Fruit fly (Drosophila melanogaster) whole organism, embryonic: ENCODE measurements around the gene SsRbeta.

ENCODE experiments used
- CG10267 ChIP-seq: fragments of 200-800 bp; sonication (Bioruptor generic); optimal IDR thresholded peaks from 2 replicates; lab custom pipeline; 2018; ENCODE audit warnings: missing biosample characterization, mild to moderate bottlenecking, missing genetic modification characterization, moderate library complexity
- CG11560 ChIP-seq: fragments of 200-800 bp; sonication (Bioruptor generic); IDR thresholded peaks from 3 replicates; pipeline ENCODE4 v1.3.6; 2022; ENCODE audit warnings: missing biosample characterization, missing genetic modification characterization
- CG12104 ChIP-seq: fragments of 200-800 bp; sonication (Bioruptor generic); optimal IDR thresholded peaks from 3 replicates; lab custom pipeline; 2016; ENCODE audit warnings: missing biosample characterization, missing genetic modification characterization
- CG12219 ChIP-seq: fragments of 200-800 bp; sonication (Bioruptor generic); optimal IDR thresholded peaks from 3 replicates; lab custom pipeline; 2018; ENCODE audit warnings: missing biosample characterization, mild to moderate bottlenecking, missing genetic modification characterization
- CG14667 ChIP-seq: fragments of 200-800 bp; sonication (Bioruptor generic); IDR thresholded peaks from 2 replicates; pipeline ENCODE4 v1.3.6; 2022; ENCODE audit warnings: missing biosample characterization, missing genetic modification characterization
- CG15696 ChIP-seq: fragments of 200-800 bp; sonication (Bioruptor generic); optimal IDR thresholded peaks from 2 replicates; lab custom pipeline; 2019; ENCODE audit warnings: missing biosample characterization, mild to moderate bottlenecking, missing genetic modification characterization, moderate library complexity
- CG16779 ChIP-seq: fragments of 200-800 bp; sonication (Bioruptor generic); IDR thresholded peaks from 2 replicates; pipeline ENCODE4 v1.3.6; 2022; ENCODE audit warnings: missing biosample characterization, missing genetic modification characterization
- CG17802 ChIP-seq: fragments of 200-800 bp; sonication (Bioruptor generic); optimal IDR thresholded peaks from 2 replicates; lab custom pipeline; 2018; ENCODE audit warnings: missing biosample characterization, mild to moderate bottlenecking, missing genetic modification characterization, moderate library complexity
- CG18599 ChIP-seq: fragments of 200-800 bp; sonication (Bioruptor generic); optimal IDR thresholded peaks from 3 replicates; lab custom pipeline; 2017; ENCODE audit warnings: missing biosample characterization, missing genetic modification characterization, mild to moderate bottlenecking, moderate library complexity, missing genetic modification reagents
- CG2875 ChIP-seq: fragments of 200-800 bp; sonication (Bioruptor generic); optimal IDR thresholded peaks from 2 replicates; lab custom pipeline; 2017; ENCODE audit warnings: missing biosample characterization, mild to moderate bottlenecking, missing genetic modification characterization, missing genetic modification reagents
- CG32772 ChIP-seq: fragments of 200-800 bp; sonication (Bioruptor generic); IDR thresholded peaks from 2 replicates; pipeline ENCODE4 v1.3.6; 2022; ENCODE audit warnings: missing biosample characterization, missing genetic modification characterization
- CG4730 ChIP-seq: fragments of 200-800 bp; sonication (Bioruptor generic); IDR thresholded peaks from 2 replicates; pipeline ENCODE4 v1.3.6; 2022; ENCODE audit warnings: missing biosample characterization, missing genetic modification characterization
- CG4854 ChIP-seq: fragments of 200-800 bp; sonication (Bioruptor generic); optimal IDR thresholded peaks from 2 replicates; lab custom pipeline; 2016; ENCODE audit warnings: missing biosample characterization, missing genetic modification characterization, inconsistent platforms
- CG5245 ChIP-seq: fragments of 200-800 bp; sonication (Bioruptor generic); optimal IDR thresholded peaks from 3 replicates; lab custom pipeline; 2016; ENCODE audit warnings: missing biosample characterization, missing genetic modification characterization
- CG7372 ChIP-seq: fragments of 200-800 bp; sonication (Bioruptor generic); IDR thresholded peaks from 2 replicates; pipeline ENCODE4 v1.3.6; 2022; ENCODE audit warnings: missing biosample characterization, missing genetic modification characterization
- CG7928 ChIP-seq: fragments of 200-800 bp; sonication (Bioruptor generic); optimal IDR thresholded peaks from 2 replicates; lab custom pipeline; 2017; ENCODE audit warnings: missing biosample characterization, mild to moderate bottlenecking, missing genetic modification characterization
- CG9727 ChIP-seq: fragments of 200-800 bp; sonication (Bioruptor generic); optimal IDR thresholded peaks from 3 replicates; lab custom pipeline; 2017; ENCODE audit warnings: missing biosample characterization, mild to moderate bottlenecking, missing genetic modification characterization
- Chrac-16 ChIP-seq: fragments of 200-800 bp; sonication (Bioruptor generic); optimal IDR thresholded peaks from 3 replicates; lab custom pipeline; 2016; ENCODE audit warnings: missing biosample characterization, missing genetic modification characterization
- D19A ChIP-seq: fragments of 200-800 bp; optimal IDR thresholded peaks from 3 replicates; lab custom pipeline; 2019; ENCODE audit warnings: missing biosample characterization, mild to moderate bottlenecking, missing genetic modification characterization, moderate library complexity
- Deaf1 ChIP-seq: fragments of 200-800 bp; optimal IDR thresholded peaks from 3 replicates; lab custom pipeline; 2019; ENCODE audit warnings: missing biosample characterization, mild to moderate bottlenecking, missing genetic modification characterization, moderate library complexity
- Eip74EF ChIP-seq, 2 experiments: fragments of 200-800 bp in 1 of 2; fragments of >200 bp in 1 of 2; sonication (Bioruptor generic) in 1 of 2; optimal IDR thresholded peaks; 2 replicates each; lab custom pipeline; 2017 to 2019; ENCODE audit warnings: missing biosample characterization in 2 of 2, missing genetic modification characterization in 2 of 2, mild to moderate bottlenecking in 1 of 2, moderate library complexity in 1 of 2
- Fer2 ChIP-seq: fragments of 200-800 bp; sonication (Bioruptor generic); optimal IDR thresholded peaks from 2 replicates; lab custom pipeline; 2018; ENCODE audit warnings: missing biosample characterization, mild to moderate bottlenecking, missing genetic modification characterization, moderate library complexity
- MESR4 ChIP-seq: fragments of 200-800 bp; sonication (Bioruptor generic); optimal IDR thresholded peaks from 2 replicates; lab custom pipeline; 2018; ENCODE audit warnings: missing biosample characterization, mild to moderate bottlenecking, missing genetic modification characterization, moderate library complexity
- Med ChIP-seq: fragments of 200-800 bp; sonication (Bioruptor generic); peaks from one replicate; lab custom pipeline; 2016; ENCODE audit warnings: missing biosample characterization, missing genetic modification characterization, mild to moderate bottlenecking, inconsistent platforms, moderate library complexity
- Sry-β ChIP-seq: fragments of 200-800 bp; sonication (Bioruptor generic); optimal IDR thresholded peaks from 2 replicates; lab custom pipeline; 2018; ENCODE audit warnings: missing biosample characterization, mild to moderate bottlenecking, missing genetic modification characterization, moderate library complexity
- Trl ChIP-seq, 3 experiments: fragments of >200 bp in 2 of 3; fragments of 200-800 bp in 1 of 3; sonication (Bioruptor generic) in 1 of 3; optimal IDR thresholded peaks; 2 replicates in 1 of 3; 3 replicates in 2 of 3; lab custom pipeline; 2016 to 2017; ENCODE audit warnings: missing biosample characterization in 1 of 3, missing genetic modification characterization in 1 of 3
- abd-A ChIP-seq: fragments of 200-800 bp; sonication (Bioruptor generic); optimal IDR thresholded peaks from 3 replicates; lab custom pipeline; 2019; ENCODE audit warnings: missing biosample characterization, mild to moderate bottlenecking, missing genetic modification characterization, moderate library complexity
- amos ChIP-seq: fragments of 200-800 bp; sonication (Bioruptor generic); IDR thresholded peaks from 2 replicates; pipeline ENCODE4 v1.3.6; 2022; ENCODE audit warnings: missing biosample characterization, missing genetic modification characterization; ENCODE audit not compliant: partially characterized antibody
- ap ChIP-seq: fragments of 200-800 bp; sonication (Bioruptor generic); IDR thresholded peaks from 2 replicates; pipeline ENCODE4 v1.3.6; 2022; ENCODE audit warnings: missing biosample characterization, missing genetic modification characterization
- bsh ChIP-seq, 2 experiments: fragments of 200-800 bp; sonication (Bioruptor generic); optimal IDR thresholded peaks; 2 replicates each; lab custom pipeline; 2017 to 2018; ENCODE audit warnings: mild to moderate bottlenecking in 2 of 2, missing biosample characterization in 2 of 2, missing genetic modification characterization in 2 of 2, moderate library complexity in 1 of 2
- cad ChIP-seq: fragments of >200 bp; optimal IDR thresholded peaks from 2 replicates; lab custom pipeline; 2017; ENCODE audit warnings: missing biosample characterization, missing genetic modification characterization
- ci ChIP-seq: fragments of 200-800 bp; sonication (Bioruptor generic); IDR thresholded peaks from 3 replicates; pipeline ENCODE4 v1.3.6; 2022; ENCODE audit warnings: missing biosample characterization, missing genetic modification characterization
- crc ChIP-seq: fragments of 200-800 bp; sonication (Bioruptor generic); optimal IDR thresholded peaks from 2 replicates; lab custom pipeline; 2016; ENCODE audit warnings: missing biosample characterization, missing genetic modification characterization
- dmrt11E ChIP-seq: fragments of 200-800 bp; sonication (Bioruptor generic); optimal IDR thresholded peaks from 3 replicates; lab custom pipeline; 2018; ENCODE audit warnings: missing biosample characterization, mild to moderate bottlenecking, missing genetic modification characterization, moderate library complexity
- fru ChIP-seq: fragments of >200 bp; optimal IDR thresholded peaks from 2 replicates; lab custom pipeline; 2017
- gro ChIP-seq: fragments of 200-800 bp; sonication (Bioruptor generic); optimal IDR thresholded peaks from 2 replicates; lab custom pipeline; 2016; ENCODE audit warnings: missing biosample characterization, missing genetic modification characterization
- oc ChIP-seq: fragments of 200-800 bp; sonication (Bioruptor generic); optimal IDR thresholded peaks from 2 replicates; lab custom pipeline; 2018; ENCODE audit warnings: missing biosample characterization, mild to moderate bottlenecking, missing genetic modification characterization, moderate library complexity
- pita ChIP-seq: fragments of 200-800 bp; sonication (Bioruptor generic); optimal IDR thresholded peaks from 2 replicates; lab custom pipeline; 2017; ENCODE audit warnings: missing biosample characterization, mild to moderate bottlenecking, missing genetic modification characterization
- prd ChIP-seq, 3 experiments: fragments of >200 bp in 2 of 3; fragments of 200-800 bp in 1 of 3; sonication (Bioruptor generic) in 1 of 3; optimal IDR thresholded peaks in 2 of 3; IDR thresholded peaks in 1 of 3; 2 replicates in 2 of 3; 3 replicates in 1 of 3; pipeline versions ENCODE4 v1.3.6 to Lab custom; 2017 to 2022; ENCODE audit warnings: missing biosample characterization in 1 of 3, missing genetic modification characterization in 1 of 3
- pros ChIP-seq: fragments of 200-800 bp; sonication (Bioruptor generic); optimal IDR thresholded peaks from 3 replicates; lab custom pipeline; 2019; ENCODE audit warnings: missing biosample characterization, mild to moderate bottlenecking, missing genetic modification characterization, moderate library complexity
- pum ChIP-seq: fragments of 200-800 bp; sonication (Bioruptor generic); optimal IDR thresholded peaks from 2 replicates; lab custom pipeline; 2016; ENCODE audit warnings: missing biosample characterization, missing genetic modification characterization
- rib ChIP-seq: fragments of 200-800 bp; sonication (Bioruptor generic); IDR thresholded peaks from 2 replicates; pipeline ENCODE4 v1.3.6; 2022; ENCODE audit warnings: missing biosample characterization, missing genetic modification characterization
- scrt ChIP-seq: fragments of 200-800 bp; sonication (Bioruptor generic); optimal IDR thresholded peaks from 2 replicates; lab custom pipeline; 2018; ENCODE audit warnings: missing biosample characterization, mild to moderate bottlenecking, missing genetic modification characterization, moderate library complexity
- sima ChIP-seq: fragments of 200-800 bp; sonication (Bioruptor generic); optimal IDR thresholded peaks from 2 replicates; lab custom pipeline; 2016; ENCODE audit warnings: missing biosample characterization, missing genetic modification characterization
- so ChIP-seq: fragments of 200-800 bp; sonication (Bioruptor generic); IDR thresholded peaks from 3 replicates; pipeline ENCODE4 v1.3.6; 2022; ENCODE audit warnings: missing biosample characterization, missing genetic modification characterization
- tio ChIP-seq: fragments of 200-800 bp; sonication (Bioruptor generic); optimal IDR thresholded peaks from 2 replicates; lab custom pipeline; 2017; ENCODE audit warnings: missing biosample characterization, missing genetic modification characterization, inconsistent platforms
- tx ChIP-seq: fragments of 200-800 bp; sonication (Bioruptor generic); optimal IDR thresholded peaks from 2 replicates; lab custom pipeline; 2016; ENCODE audit warnings: missing biosample characterization, missing genetic modification characterization
- vfl ChIP-seq: fragments of 200-800 bp; sonication (Bioruptor generic); optimal IDR thresholded peaks from 2 replicates; lab custom pipeline; 2016; ENCODE audit warnings: missing biosample characterization, missing genetic modification characterization

The SsRbeta gene

dm6 chr3L:16157251-16158190 lies 28.1 kb downstream of the SsRbeta start (continued):
- TF ChIP-seq CG16779 (GFP tag; lab: Robert Waterston, UW) (no peak), Sry-β (GFP tag; lab: Kevin White, UChicago) (no peak), CG14667 (no peak), Eip74EF (GFP tag; optimal IDR thresholded peaks at IDR 0.05; lab: Kevin White, UChicago) (peak in 1 of 2 experiments; percentile 28), ci (GFP tag; lab: Robert Waterston, UW) (peak; percentile 32; the same call in 1 of the 3 replicates), pum (peak; percentile 9), CG10267 (tag; lab: Kevin White, UChicago) (peak; percentile 43), Fer2 (tag; lab: Kevin White, UChicago) (peak; percentile 15), CG15696 (tag; lab: Kevin White, UChicago) (no peak), ap (no peak), CG2875 (GFP tag; lab: Kevin White, UChicago) (no peak), rib (GFP tag; lab: Robert Waterston, UW) (no peak), CG7928 (GFP tag; lab: Kevin White, UChicago) (no peak), vfl (no peak), pita (GFP tag; lab: Kevin White, UChicago) (no peak), tx (GFP tag; lab: Kevin White, UChicago) (no peak), scrt (GFP tag; lab: Kevin White, UChicago) (peak; percentile 35), pros (GFP tag; lab: Kevin White, UChicago) (no peak), CG12104 (GFP tag; lab: Kevin White, UChicago) (no peak), tio (GFP tag; lab: Kevin White, UChicago) (peak; percentile 64), D19A (tag; lab: Kevin White, UChicago) (peak; percentile 12), MESR4 (no peak), amos (GFP tag; lab: Robert Waterston, UW) (no peak), Med (GFP tag; lab: Kevin White, UChicago) (peak; percentile 82), Deaf1 (tag; lab: Kevin White, UChicago) (no peak), cad (GFP tag; lab: Kevin White, UChicago) (no peak), so (GFP tag; lab: Robert Waterston, UW) (no peak), CG11560 (tag; lab: Robert Waterston, UW) (no peak), CG9727 (peak; percentile 51), Chrac-16 (GFP tag; lab: Kevin White, UChicago) (peak; percentile 51), fru (lab: Kevin White, UChicago) (no peak), crc (GFP tag; lab: Kevin White, UChicago) (peak; percentile 2), CG17802 (tag; lab: Kevin White, UChicago) (no peak), Trl (optimal IDR thresholded peaks at IDR 0.05; lab: Kevin White, UChicago) (no peak), Trl (GFP tag; optimal IDR thresholded peaks at IDR 0.05; lab: Kevin White, UChicago) (peak; percentile 39), dmrt11E (tag; lab: Kevin White, UChicago) (peak; percentile 1), bsh (GFP tag; optimal IDR thresholded peaks at IDR 0.05; lab: Kevin White, UChicago) (peak in 1 of 2 experiments; percentile 62), abd-A (tag; lab: Kevin White, UChicago) (no peak), CG4854 (GFP tag; lab: Kevin White, UChicago) (peak; percentile 34), CG18599 (GFP tag; lab: Kevin White, UChicago) (peak; percentile 56), prd (optimal IDR thresholded peaks at IDR 0.05; lab: Kevin White, UChicago) (no peak), prd (GFP tag; IDR thresholded peaks at IDR 0.05; lab: Robert Waterston, UW) (peak; percentile 34; the same call in 1 of the 3 replicates), CG7372 (GFP tag; lab: Robert Waterston, UW) (no peak), oc (tag; lab: Kevin White, UChicago) (no peak), CG4730 (no peak), CG12219 (GFP tag; lab: Kevin White, UChicago) (peak; percentile 7), CG5245 (peak; percentile 53), CG32772 (GFP tag; lab: Robert Waterston, UW) (no peak), gro (GFP tag; lab: Kevin White, UChicago) (peak; percentile 27), sima (no peak)
